Fruit fly (Drosophila melanogaster) S2 (cell line): ENCODE results near the gene CG7483.

Source experiments
- CG8478 ChIP-seq: fragments of >200 bp; optimal IDR thresholded peaks from 2 replicates; lab custom pipeline; 2018
- CTCF ChIP-seq, 2 experiments: fragments of >200 bp; optimal IDR thresholded peaks; 2 replicates each; lab custom pipeline; 2018

DNA sequence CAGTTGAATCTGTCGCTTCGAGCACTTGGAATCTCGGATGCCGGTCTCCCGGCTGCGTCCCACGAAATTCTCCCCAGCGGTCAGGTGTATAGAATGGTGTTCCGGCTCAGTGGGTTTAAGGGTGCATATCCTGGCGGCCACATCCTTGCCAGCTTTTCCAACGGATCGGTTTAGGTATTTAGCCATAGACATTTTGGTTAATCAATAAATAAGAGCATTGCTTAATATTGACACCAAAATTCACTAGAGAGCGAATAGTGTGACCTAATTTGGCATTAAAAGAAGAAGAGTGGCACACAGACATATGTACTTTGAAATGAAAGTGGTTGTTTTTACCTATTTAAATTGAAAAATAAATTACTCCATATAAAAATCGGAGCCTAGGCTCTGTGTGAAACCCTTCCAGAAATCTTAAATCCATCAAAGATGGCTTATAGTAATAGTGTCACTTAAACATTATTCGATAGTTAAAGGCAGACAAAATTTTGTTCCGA is 30.3 kb downstream of the CG7483 start, which contains the start of the genes PNKP and COX7AL:
- no peak for TF ChIP-seq CG8478
- TF ChIP-seq CTCF (optimal IDR thresholded peaks at IDR 0.05; lab: Kevin White, UChicago), result no peak
